Fruit fly (Drosophila melanogaster): ENCODE results near the gene CG3061.

- TF ChIP-seq Hr96 (GFP tag; optimal IDR thresholded peaks at IDR 0.05): no peak
- no peak for TF ChIP-seq CG14711 (tag; optimal IDR thresholded peaks at IDR 0.05)
Observed at dm6 chr3R:14025795-14026194, 6.4 kb upstream of the CG3061 start.

Data from whole organism, adult.